Fruit fly (Drosophila melanogaster): ENCODE results near the gene lin-52.

lin-52 gene

dm6 chrX:5737676-5738220, 17.0 kb downstream of the lin-52 start, which contains the start of gene Snx27 (continued):
- TF ChIP-seq Sox14 (GFP tag; optimal IDR thresholded peaks at IDR 0.05) (peak; percentile 9), Eip75B (GFP tag; optimal IDR thresholded peaks at IDR 0.05) (peak; percentile 12), ss (GFP tag; optimal IDR thresholded peaks at IDR 0.05) (peak; percentile 16 to 31), fkh (GFP tag; optimal IDR thresholded peaks at IDR 0.05) (no peak), CG8632 (GFP tag; optimal IDR thresholded peaks at IDR 0.05) (no peak), CG11294 (GFP tag; IDR thresholded peaks at IDR 0.05) (no peak), CG8319 (GFP tag; optimal IDR thresholded peaks at IDR 0.05) (no peak), Smox (GFP tag; optimal IDR thresholded peaks at IDR 0.05) (peak; percentile 14)

- TF ChIP-seq esn (GFP tag; optimal IDR thresholded peaks at IDR 0.05) = no peak
- TF ChIP-seq Met (GFP tag; optimal IDR thresholded peaks at IDR 0.05) = no peak
- no peak for TF ChIP-seq Blimp-1 (GFP tag; optimal IDR thresholded peaks at IDR 0.05)
- TF ChIP-seq CG31627 (GFP tag; optimal IDR thresholded peaks at IDR 0.05) = peak; percentile 45
- peak; percentile 78 for TF ChIP-seq eg (GFP tag; IDR thresholded peaks at IDR 0.05)
- TF ChIP-seq CG6808 (GFP tag; optimal IDR thresholded peaks at IDR 0.05) = peak; percentile 15
- TF ChIP-seq Eip78C (GFP tag) = no peak
- no peak for TF ChIP-seq Hr38 (GFP tag; optimal IDR thresholded peaks at IDR 0.05)
- TF ChIP-seq pdm3 (GFP tag; optimal IDR thresholded peaks at IDR 0.05) = peak; percentile 11
- peak; percentile 1 for TF ChIP-seq Eip75B (GFP tag; optimal IDR thresholded peaks at IDR 0.05)
- no peak for TF ChIP-seq lz (GFP tag; optimal IDR thresholded peaks at IDR 0.05)
- TF ChIP-seq CG16779 (tag; optimal IDR thresholded peaks at IDR 0.05) = no peak
- peak; percentile 51 for TF ChIP-seq Hr39 (GFP tag; optimal IDR thresholded peaks at IDR 0.05)
- TF ChIP-seq CG8119 (GFP tag; IDR thresholded peaks at IDR 0.05) = no peak; the same call in 2 of the 3 replicates
- no peak for TF ChIP-seq topi (GFP tag; optimal IDR thresholded peaks at IDR 0.05)
- no peak for TF ChIP-seq svp (GFP tag)
- no peak for TF ChIP-seq dac (GFP tag; optimal IDR thresholded peaks at IDR 0.05)
- no peak for TF ChIP-seq Smox (GFP tag; optimal IDR thresholded peaks at IDR 0.05)
- peak; percentile 36 for TF ChIP-seq CG1621 (tag; optimal IDR thresholded peaks at IDR 0.05)
- TF ChIP-seq fd59A (GFP tag; optimal IDR thresholded peaks at IDR 0.05) = no peak
- TF ChIP-seq vri (GFP tag; optimal IDR thresholded peaks at IDR 0.05) = no peak
- peak; percentile 66 for TF ChIP-seq CG6163 (GFP tag; IDR thresholded peaks at IDR 0.05)
- TF ChIP-seq CG15336 (GFP tag; IDR thresholded peaks at IDR 0.05) = 0 out of 2 replicates have a peak, but pooled peaks have one; percentile 31
- no peak for TF ChIP-seq CG11762 (GFP tag; optimal IDR thresholded peaks at IDR 0.05; ENCODE audit: insufficient read depth)
- TF ChIP-seq Lpt (GFP tag; optimal IDR thresholded peaks at IDR 0.05) = no peak
- TF ChIP-seq Hr4 (GFP tag; optimal IDR thresholded peaks at IDR 0.05) = peak; percentile 25
- peak; percentile 29 for TF ChIP-seq net (GFP tag; optimal IDR thresholded peaks at IDR 0.05)
- TF ChIP-seq CG3032 (tag; optimal IDR thresholded peaks at IDR 0.05) = peak; percentile 11
- peak; percentile 33 for TF ChIP-seq CG3919 (GFP tag; optimal IDR thresholded peaks at IDR 0.05)
- peak; percentile 9 for TF ChIP-seq OdsH (GFP tag; optimal IDR thresholded peaks at IDR 0.05)
- TF ChIP-seq cyc (GFP tag; optimal IDR thresholded peaks at IDR 0.05) = peak; percentile 29
- TF ChIP-seq fkh (GFP tag; optimal IDR thresholded peaks at IDR 0.05) = no peak
- TF ChIP-seq Ets21C (GFP tag; optimal IDR thresholded peaks at IDR 0.05) = no peak
- TF ChIP-seq fd85E (GFP tag; optimal IDR thresholded peaks at IDR 0.05) = no peak
- TF ChIP-seq CG7368 (GFP tag; optimal IDR thresholded peaks at IDR 0.05) = peak; percentile 32
- TF ChIP-seq spab (GFP tag; optimal IDR thresholded peaks at IDR 0.05) = no peak
- no peak for TF ChIP-seq CG6854 (GFP tag; optimal IDR thresholded peaks at IDR 0.05)
- TF ChIP-seq CG8319 (GFP tag; optimal IDR thresholded peaks at IDR 0.05) = no peak
- no peak for TF ChIP-seq ss (GFP tag; optimal IDR thresholded peaks at IDR 0.05)
- TF ChIP-seq CG9139 (GFP tag; optimal IDR thresholded peaks at IDR 0.05) = peak; percentile 12
- TF ChIP-seq Sox102F (GFP tag; optimal IDR thresholded peaks at IDR 0.05) = no peak
- no peak for TF ChIP-seq CG11902 (GFP tag; optimal IDR thresholded peaks at IDR 0.05)
- peak; percentile 29 for TF ChIP-seq CG10631 (GFP tag; optimal IDR thresholded peaks at IDR 0.05)
- peak; percentile 21 for TF ChIP-seq CG6276 (GFP tag; optimal IDR thresholded peaks at IDR 0.05)
- TF ChIP-seq CG32006 (GFP tag; optimal IDR thresholded peaks at IDR 0.05) = peak; percentile 34
- peak; percentile 24 for TF ChIP-seq Ets96B (tag; optimal IDR thresholded peaks at IDR 0.05)
- TF ChIP-seq Sox15 (GFP tag; optimal IDR thresholded peaks at IDR 0.05) = peak; percentile 4
Observed at dm6 chrX:5737157-5737556, 17.6 kb downstream of the lin-52 start.
